Fruit fly (Drosophila melanogaster): Measurements from ENCODE around the gene CG5800.

CG5800 gene

DNA sequence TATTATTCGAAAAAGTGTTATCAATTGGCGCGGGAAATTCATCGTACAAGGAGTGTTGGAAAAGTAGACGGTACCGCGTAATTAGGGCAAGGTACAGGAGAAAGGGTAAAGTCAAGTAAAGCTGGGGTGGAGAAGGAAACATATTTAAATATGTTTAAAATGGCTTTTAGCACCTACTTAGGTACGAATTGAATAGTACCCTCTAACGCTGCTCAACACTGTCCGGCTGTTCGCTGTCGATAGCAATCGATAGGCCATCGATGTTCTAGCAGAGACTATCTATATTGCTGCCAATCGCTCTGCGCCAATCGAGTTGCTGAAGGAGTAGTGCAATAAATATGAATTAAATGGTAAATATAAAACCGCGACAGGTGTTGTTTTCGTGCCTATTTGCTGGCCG is 36.8 kb upstream of the CG5800 start, which contains the start of gene X11L (continued):
- TF ChIP-seq CG17361 (GFP tag; IDR thresholded peaks at IDR 0.05) (no peak), Ravus (GFP tag; IDR thresholded peaks at IDR 0.05) (no peak; the same call in 1 of the 2 replicates), CG15073 (GFP tag; optimal IDR thresholded peaks at IDR 0.05) (no peak), CG16863 (GFP tag; optimal IDR thresholded peaks at IDR 0.05) (peak; percentile 79), row (GFP tag; IDR thresholded peaks at IDR 0.05) (peak; percentile 69), Taf1 (GFP tag; IDR thresholded peaks at IDR 0.05) (peak; percentile 41; the same call in 1 of the 2 replicates), nau (GFP tag; optimal IDR thresholded peaks at IDR 0.05) (no peak), CG16813 (GFP tag; IDR thresholded peaks at IDR 0.05; ENCODE audit: partially characterized antibody) (peak; percentile 91), unc-4 (GFP tag; IDR thresholded peaks at IDR 0.05; ENCODE audit: partially characterized antibody) (peak; percentile 81), Dad (GFP tag; optimal IDR thresholded peaks at IDR 0.05) (peak; percentile 54), sim (GFP tag; IDR thresholded peaks at IDR 0.05) (no peak), Trl (optimal IDR thresholded peaks at IDR 0.05) (no peak), Trl (GFP tag; optimal IDR thresholded peaks at IDR 0.05) (peak; percentile 77), CG10366 (GFP tag; IDR thresholded peaks at IDR 0.05) (peak; percentile 63), BEAF-32 (GFP tag; optimal IDR thresholded peaks at IDR 0.05) (peak; percentile 88), CG14860 (GFP tag; IDR thresholded peaks at IDR 0.05; ENCODE audit: partially characterized antibody) (peak; percentile 84), ftz-f1 (GFP tag; optimal IDR thresholded peaks at IDR 0.05) (peak; percentile 30), mirr (GFP tag; optimal IDR thresholded peaks at IDR 0.05) (no peak), H15 (GFP tag; IDR thresholded peaks at IDR 0.05) (peak; percentile 49; the same call in 1 of the 3 replicates), CG4854 (GFP tag; optimal IDR thresholded peaks at IDR 0.05) (peak; percentile 35), pros (GFP tag; optimal IDR thresholded peaks at IDR 0.05) (no peak), CG1024 (GFP tag; IDR thresholded peaks at IDR 0.05) (peak; percentile 63; the same call in 1 of the 2 replicates), CG1603 (tag; optimal IDR thresholded peaks at IDR 0.05) (peak; percentile 86), CG12659 (GFP tag; optimal IDR thresholded peaks at IDR 0.05) (peak; percentile 76), cad (GFP tag; optimal IDR thresholded peaks at IDR 0.05) (no peak), phol (tag; optimal IDR thresholded peaks at IDR 0.05) (peak; percentile 70), Camta (GFP tag; optimal IDR thresholded peaks at IDR 0.05) (peak; percentile 66), CG31388 (GFP tag; optimal IDR thresholded peaks at IDR 0.05) (peak; percentile 43), Ets65A (GFP tag) (peak; percentile 98), CG8388 (GFP tag; optimal IDR thresholded peaks at IDR 0.05) (no peak), Sox102F (GFP tag; optimal IDR thresholded peaks at IDR 0.05) (no peak), tna (GFP tag; IDR thresholded peaks at IDR 0.05; ENCODE audit: partially characterized antibody) (peak; percentile 87), Ssrp (tag; optimal IDR thresholded peaks at IDR 0.05) (peak; percentile 43), tap (tag; optimal IDR thresholded peaks at IDR 0.05) (no peak), CG2120 (GFP tag; optimal IDR thresholded peaks at IDR 0.05) (peak; percentile 87), CG6175 (GFP tag; IDR thresholded peaks at IDR 0.05) (peak; percentile 60; the same call in 1 of the 3 replicates), wek (GFP tag; optimal IDR thresholded peaks at IDR 0.05) (peak; percentile 8), ATbp (GFP tag; optimal IDR thresholded peaks at IDR 0.05) (peak; percentile 52), nmo (GFP tag; optimal IDR thresholded peaks at IDR 0.05) (peak; percentile 64), CG11247 (GFP tag; IDR thresholded peaks at IDR 0.05) (peak; percentile 72), hth (optimal IDR thresholded peaks at IDR 0.05) (no peak), gcm (GFP tag; optimal IDR thresholded peaks at IDR 0.05) (no peak), Hr51 (GFP tag; optimal IDR thresholded peaks at IDR 0.05) (peak in 1 of 2 experiments; percentile 62), knrl (GFP tag; IDR thresholded peaks at IDR 0.05; ENCODE audit: partially characterized antibody) (peak; percentile 88), zfh2 (GFP tag; optimal IDR thresholded peaks at IDR 0.05) (peak; percentile 84), oc (tag; optimal IDR thresholded peaks at IDR 0.05) (no peak), ranshi (GFP tag; IDR thresholded peaks at IDR 0.05) (peak; percentile 64), jing (GFP tag; optimal IDR thresholded peaks at IDR 0.05) (peak; percentile 35), CG2116 (GFP tag; optimal IDR thresholded peaks at IDR 0.05) (peak; percentile 84), trh (GFP tag; optimal IDR thresholded peaks at IDR 0.05) (no peak), CG9876 (GFP tag; optimal IDR thresholded peaks at IDR 0.05) (peak; percentile 53)
